Worm (Caenorhabditis elegans): ENCODE results near the gene dhp-2.

dhp-2 gene

DNA sequence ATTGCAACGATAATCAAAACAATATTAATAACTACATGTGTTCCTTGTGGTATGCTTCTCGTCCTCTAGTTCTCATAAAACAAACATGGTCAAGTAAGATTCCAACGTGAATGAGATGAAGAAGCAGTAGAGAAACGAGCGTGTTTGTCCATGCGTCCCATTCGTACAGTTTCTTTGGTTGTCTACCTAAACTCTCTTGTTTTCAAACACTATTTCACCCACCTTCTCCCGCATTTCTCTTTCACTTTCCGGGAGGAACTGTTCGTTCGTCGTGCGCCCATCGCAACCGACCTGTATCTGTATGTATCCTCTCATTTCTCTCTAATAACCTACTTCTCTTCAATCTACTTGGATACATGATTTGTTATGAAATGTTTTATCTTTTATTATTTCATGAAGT, 29.8 kb downstream of the dhp-2 start:
- TF ChIP-seq mdl-1 (tag; optimal IDR thresholded peaks at IDR 0.05): peak in 1 of 2 experiments; percentile 34
- no peak for TF ChIP-seq ztf-4 (tag; optimal IDR thresholded peaks at IDR 0.05)
- TF ChIP-seq elt-3 (tag; optimal IDR thresholded peaks at IDR 0.05): peak in 2 of 6 experiments; percentile 32 to 67
- TF ChIP-seq lin-14 (GFP tag; optimal IDR thresholded peaks at IDR 0.05): peak; percentile 78
- TF ChIP-seq nhr-47 (tag; optimal IDR thresholded peaks at IDR 0.05): no peak
- TF ChIP-seq efl-1 (optimal IDR thresholded peaks at IDR 0.05): peak in 1 of 2 experiments; percentile 4
- peak in 1 of 2 experiments; percentile 56 for TF ChIP-seq efl-1 (GFP tag; optimal IDR thresholded peaks at IDR 0.05 in 1 of 2)
- peak; percentile 99 for TF ChIP-seq blmp-1 (tag; optimal IDR thresholded peaks at IDR 0.05)
- peak in 1 of 2 experiments; percentile 10 for TF ChIP-seq lin-35 (GFP tag; optimal IDR thresholded peaks at IDR 0.05)
- TF ChIP-seq snu-23 (GFP tag; optimal IDR thresholded peaks at IDR 0.05): peak; percentile 33
- TF ChIP-seq lir-3 (tag; optimal IDR thresholded peaks at IDR 0.05; ENCODE audit: poor library complexity): no peak
- TF ChIP-seq skn-1 (tag; optimal IDR thresholded peaks at IDR 0.05): peak; percentile 23
- no peak for TF ChIP-seq fkh-10 (GFP tag; optimal IDR thresholded peaks at IDR 0.05)
- TF ChIP-seq lsy-2 (tag; optimal IDR thresholded peaks at IDR 0.05): peak in 1 of 2 experiments; percentile 51
- peak; percentile 5 for TF ChIP-seq nhr-20 (tag; optimal IDR thresholded peaks at IDR 0.05)
- TF ChIP-seq nhr-71 (tag; optimal IDR thresholded peaks at IDR 0.05): peak; percentile 5

ce11 chrIV:10009536-10009935, 31.6 kb downstream of the dhp-2 start, which contains the start of gene magu-4:
Gene magu-4 (plus strand): TSS chrIV:10009753.
- TF ChIP-seq blmp-1 (tag; optimal IDR thresholded peaks at IDR 0.05) (peak; percentile 90), nhr-11 (tag; optimal IDR thresholded peaks at IDR 0.05) (no peak), unc-86 (tag; optimal IDR thresholded peaks at IDR 0.05) (no peak), tbx-2 (tag; optimal IDR thresholded peaks at IDR 0.05) (no peak), fos-1 (tag; optimal IDR thresholded peaks at IDR 0.05) (no peak), ceh-88 (GFP tag; IDR thresholded peaks at IDR 0.05) (no peak), egl-13 (tag; optimal IDR thresholded peaks at IDR 0.05) (no peak), ets-5 (GFP tag; IDR thresholded peaks at IDR 0.05) (no peak), elt-3 (tag; optimal IDR thresholded peaks at IDR 0.05) (no peak), dsc-1 (tag; optimal IDR thresholded peaks at IDR 0.05) (no peak), fkh-10 (GFP tag; optimal IDR thresholded peaks at IDR 0.05) (no peak), ceh-82 (tag; optimal IDR thresholded peaks at IDR 0.05) (no peak), zip-4 (GFP tag; optimal IDR thresholded peaks at IDR 0.05) (no peak), lin-14 (GFP tag; optimal IDR thresholded peaks at IDR 0.05) (peak; percentile 39), skn-1 (tag; optimal IDR thresholded peaks at IDR 0.05) (no peak), lir-3 (tag; optimal IDR thresholded peaks at IDR 0.05; ENCODE audit: poor library complexity) (no peak)

- TF ChIP-seq efl-3 (GFP tag; optimal IDR thresholded peaks at IDR 0.05): no peak
- TF ChIP-seq aha-1 (tag; optimal IDR thresholded peaks at IDR 0.05): no peak
- TF ChIP-seq efl-1 (optimal IDR thresholded peaks at IDR 0.05): no peak
- TF ChIP-seq efl-1 (GFP tag; optimal IDR thresholded peaks at IDR 0.05 in 1 of 2): peak in 1 of 2 experiments; percentile 4
- no peak for TF ChIP-seq ceh-8 (GFP tag; optimal IDR thresholded peaks at IDR 0.05)
- no peak for TF ChIP-seq sup-37 (GFP tag; optimal IDR thresholded peaks at IDR 0.05)
Measured at ce11 chrIV:10016977-10017376, 39.1 kb downstream of the dhp-2 start, which contains the start of gene ent-7. Gene ent-7 (plus strand): TSS chrIV:10017277.

ce11 chrIV:10017633-10018032, 39.7 kb downstream of the dhp-2 start, which contains the start of gene F44D12.2:
Gene F44D12.2 (minus strand): TSS chrIV:10017733.
- no peak for TF ChIP-seq aly-2 (tag; optimal IDR thresholded peaks at IDR 0.05)
- no peak for TF ChIP-seq nhr-237 (tag; optimal IDR thresholded peaks at IDR 0.05)
- TF ChIP-seq nhr-76 (tag; optimal IDR thresholded peaks at IDR 0.05): no peak
- TF ChIP-seq sup-37 (GFP tag; optimal IDR thresholded peaks at IDR 0.05): no peak
- no peak for TF ChIP-seq C04F5.9 (tag; optimal IDR thresholded peaks at IDR 0.05)
- no peak for TF ChIP-seq nhr-85 (tag)
- TF ChIP-seq lir-3 (tag; optimal IDR thresholded peaks at IDR 0.05; ENCODE audit: poor library complexity): no peak
- no peak for TF ChIP-seq nhr-12 (tag; optimal IDR thresholded peaks at IDR 0.05)
- TF ChIP-seq unc-30 (tag; optimal IDR thresholded peaks at IDR 0.05): no peak
- no peak for TF ChIP-seq efl-1 (optimal IDR thresholded peaks at IDR 0.05)
- TF ChIP-seq efl-1 (GFP tag; optimal IDR thresholded peaks at IDR 0.05 in 1 of 2): no peak
- no peak for TF ChIP-seq snpc-4 (tag; optimal IDR thresholded peaks at IDR 0.05)
- TF ChIP-seq pag-3 (tag; optimal IDR thresholded peaks at IDR 0.05; ENCODE audit: borderline replicate concordance, insufficient read depth): no peak
- no peak for TF ChIP-seq skn-1 (tag; optimal IDR thresholded peaks at IDR 0.05)
- no peak for TF ChIP-seq lsy-2 (tag; optimal IDR thresholded peaks at IDR 0.05)
- TF ChIP-seq nhr-28 (tag; optimal IDR thresholded peaks at IDR 0.05): no peak
- no peak for TF ChIP-seq lin-39 (tag; optimal IDR thresholded peaks at IDR 0.05)
- TF ChIP-seq lin-15B (tag; optimal IDR thresholded peaks at IDR 0.05): no peak

All from whole organism, L1 larva.